Fruit fly (Drosophila melanogaster) S2 (cell line): ENCODE results near the gene CG5359.
A peak's percentile ranks its signal among the peaks of the same experiment; 100 is the strongest.

ENCODE experiments used
- CG8478 ChIP-seq: fragments of >200 bp; optimal IDR thresholded peaks from 2 replicates; lab custom pipeline; 2018
- CTCF ChIP-seq, 2 experiments: fragments of >200 bp; optimal IDR thresholded peaks; 2 replicates each; lab custom pipeline; 2018

dm6 chr3R:9956725-9957124 lies 44.4 kb downstream of the CG5359 start:
- TF ChIP-seq CTCF (optimal IDR thresholded peaks at IDR 0.05; lab: Kevin White, UChicago) (peak; percentile 69 to 79), CG8478 (lab: Kevin White, UChicago) (no peak)
